Worm (Caenorhabditis elegans) whole organism, L4/young adult: ENCODE measurements around the gene lcmt-1.

ENCODE experiments used
- W03F9.2 ChIP-seq: fragments of 150-350 bp; optimal IDR thresholded peaks from 2 replicates; lab custom pipeline; 2014; ENCODE audit warnings: missing biosample characterization, missing genetic modification characterization
- him-1 ChIP-seq: sonication (generic microtip); optimal IDR thresholded peaks from 2 replicates; lab custom pipeline; 2016; ENCODE audit warnings: missing genotype, missing genetic modification reagents, missing genetic modification characterization, missing compliant biosample characterization

DNA sequence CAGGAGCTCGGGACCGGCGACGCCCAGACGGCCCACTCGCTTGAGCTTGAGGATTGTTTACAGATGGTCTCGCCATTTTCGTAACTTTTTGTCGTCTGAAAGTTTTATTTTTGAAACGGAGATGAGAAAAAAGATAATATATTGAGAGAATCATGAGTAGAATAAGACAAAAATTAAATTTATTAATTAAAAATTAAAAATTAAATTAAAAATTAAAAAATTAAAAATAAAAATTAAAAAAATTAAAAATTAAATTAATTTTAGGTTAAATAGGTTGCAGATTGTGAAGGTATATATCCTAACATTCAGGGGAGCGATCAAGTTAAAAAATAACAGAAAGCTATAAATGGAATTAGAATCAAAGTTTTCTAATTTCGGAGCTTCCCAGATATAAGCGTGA is 36.5 kb downstream of the lcmt-1 start, which contains the start of gene B0284.3:
- TF ChIP-seq W03F9.2 (tag; lab: Kevin White, UChicago): no peak
- no peak for TF ChIP-seq him-1
